Worm (Caenorhabditis elegans) whole organism, L4/young adult: ENCODE measurements around the gene ceh-90.
A peak's percentile ranks its signal among the peaks of the same experiment; 100 is the strongest.

Source experiments
- W03F9.2 ChIP-seq: fragments of 150-350 bp; optimal IDR thresholded peaks from 2 replicates; lab custom pipeline; 2014; ENCODE audit warnings: missing biosample characterization, missing genetic modification characterization
- dao-5 ChIP-seq: sonication (generic microtip); optimal IDR thresholded peaks from 2 replicates; lab custom pipeline; 2016; ENCODE audit warnings: missing genotype, missing genetic modification characterization, moderate library complexity, missing compliant biosample characterization
- him-1 ChIP-seq: sonication (generic microtip); optimal IDR thresholded peaks from 2 replicates; lab custom pipeline; 2016; ENCODE audit warnings: missing genotype, missing genetic modification reagents, missing genetic modification characterization, missing compliant biosample characterization

ceh-90 gene

ce11 chrX:14118762-14119161 lies 38.1 kb downstream of the ceh-90 start:
- no peak for TF ChIP-seq W03F9.2
- no peak for TF ChIP-seq dao-5
- TF ChIP-seq him-1 (tag; lab: Kevin White, UChicago): no peak

DNA sequence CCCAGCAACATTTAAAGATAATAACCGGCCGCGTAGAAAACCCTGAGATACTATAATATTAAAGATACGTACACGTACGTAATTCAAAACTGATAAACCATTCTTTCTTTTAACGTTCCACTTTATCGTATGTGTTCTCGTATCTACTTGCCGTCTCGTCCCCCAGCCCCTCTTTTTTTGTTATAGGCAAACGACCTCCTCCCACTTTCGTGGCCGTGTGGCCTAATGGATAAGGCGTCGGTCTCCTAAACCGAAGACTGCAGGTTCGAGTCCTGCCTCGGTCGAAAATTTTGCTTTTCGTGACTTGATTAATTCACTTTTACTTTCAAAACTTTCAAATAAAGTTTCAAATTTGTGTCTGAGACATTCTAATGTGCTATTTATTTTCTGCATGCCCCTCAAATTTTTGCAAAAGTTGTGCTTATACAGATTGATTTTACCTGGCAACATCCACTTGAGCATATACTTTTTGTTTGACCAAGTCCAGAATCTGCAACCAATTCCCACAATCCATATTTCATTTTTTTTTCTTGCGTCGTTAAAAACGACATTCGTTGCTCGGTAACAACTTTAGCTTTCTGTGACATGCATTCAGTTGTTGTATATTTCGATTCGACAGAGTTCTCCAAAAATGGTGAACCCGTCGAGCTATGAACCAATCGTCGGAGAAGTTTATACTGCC lies 41.2 kb downstream of the ceh-90 start, which contains the start of gene F28H6.7:
TSS of gene F28H6.7 (plus strand) at position 632 of the 682 bp plus-strand sequence.
- TF ChIP-seq W03F9.2: no peak
- TF ChIP-seq dao-5: peak; percentile 17

ce11 chrX:14113347-14113746 lies 43.5 kb downstream of the ceh-90 start, which contains the start of gene nhr-281:
Gene nhr-281 (minus strand): TSS chrX:14113447.
- TF ChIP-seq dao-5: no peak
- TF ChIP-seq him-1 (tag; lab: Kevin White, UChicago): no peak

DNA sequence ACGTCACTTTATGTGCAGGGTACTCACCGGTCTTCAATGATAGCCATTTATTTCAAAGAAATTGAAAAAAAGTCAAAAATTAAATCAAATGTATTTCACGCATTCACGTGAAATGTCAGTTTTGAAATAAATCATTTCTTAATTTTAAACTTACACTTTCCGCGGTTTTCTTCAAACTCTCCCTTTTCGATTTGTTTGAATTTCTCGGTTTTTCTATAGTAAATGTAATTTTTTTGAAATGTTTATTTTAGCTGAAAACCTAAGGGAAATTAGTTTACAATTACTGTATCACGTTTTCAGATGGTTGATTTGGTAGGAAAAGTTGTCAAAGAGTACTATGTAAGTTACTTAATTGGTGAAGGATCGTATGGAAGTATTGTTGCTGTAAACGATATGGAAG lies 48.6 kb downstream of the ceh-90 start, which contains the start of gene F16B12.7:
TSS of gene F16B12.7 (plus strand) at position 301 of the 400 bp plus-strand sequence.
- TF ChIP-seq dao-5: no peak
- no peak for TF ChIP-seq W03F9.2
- no peak for TF ChIP-seq him-1 (tag; lab: Kevin White, UChicago)
